Worm (Caenorhabditis elegans): ENCODE data around the gene clec-52.

DNA sequence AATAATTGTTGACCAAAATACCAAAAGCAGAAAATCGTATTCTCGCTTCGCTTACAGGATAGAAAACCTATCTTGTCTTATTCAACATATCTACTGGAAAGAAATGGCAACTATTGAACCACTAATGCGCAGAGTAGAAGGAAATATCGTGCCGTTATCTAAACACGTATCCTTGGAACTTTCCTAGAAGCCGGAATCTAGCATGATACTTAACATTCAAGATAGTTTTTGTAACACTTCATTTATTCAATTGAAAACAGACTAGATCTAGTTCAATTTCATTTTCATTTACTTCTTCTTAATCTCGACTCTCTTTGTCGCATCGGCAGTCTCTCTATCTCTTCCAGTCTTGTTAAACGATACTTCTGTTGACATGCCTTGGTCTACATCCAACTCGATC is 13.6 kb downstream of the clec-52 start:
- TF ChIP-seq unc-62 (GFP tag; optimal IDR thresholded peaks at IDR 0.05) (no peak), elt-1 (tag; optimal IDR thresholded peaks at IDR 0.05; ENCODE audit: borderline replicate concordance, insufficient read depth) (no peak), nhr-76 (tag; optimal IDR thresholded peaks at IDR 0.05) (no peak), nhr-2 (tag; optimal IDR thresholded peaks at IDR 0.05) (no peak), ces-1 (GFP tag; optimal IDR thresholded peaks at IDR 0.05) (no peak), blmp-1 (tag; optimal IDR thresholded peaks at IDR 0.05) (no peak), lsy-2 (tag; optimal IDR thresholded peaks at IDR 0.05) (no peak), pha-4 (tag; optimal IDR thresholded peaks at IDR 0.05) (no peak), ztf-11 (tag; optimal IDR thresholded peaks at IDR 0.05) (no peak), lin-13 (tag; optimal IDR thresholded peaks at IDR 0.05) (no peak), sem-2 (GFP tag; optimal IDR thresholded peaks at IDR 0.05) (no peak), snpc-4 (tag; optimal IDR thresholded peaks at IDR 0.05) (no peak)

Data from whole organism, mixed stage, embryonic.